1 fruit fly cellular context compared by ENCODE assay signal in the genomic region with DNA sequence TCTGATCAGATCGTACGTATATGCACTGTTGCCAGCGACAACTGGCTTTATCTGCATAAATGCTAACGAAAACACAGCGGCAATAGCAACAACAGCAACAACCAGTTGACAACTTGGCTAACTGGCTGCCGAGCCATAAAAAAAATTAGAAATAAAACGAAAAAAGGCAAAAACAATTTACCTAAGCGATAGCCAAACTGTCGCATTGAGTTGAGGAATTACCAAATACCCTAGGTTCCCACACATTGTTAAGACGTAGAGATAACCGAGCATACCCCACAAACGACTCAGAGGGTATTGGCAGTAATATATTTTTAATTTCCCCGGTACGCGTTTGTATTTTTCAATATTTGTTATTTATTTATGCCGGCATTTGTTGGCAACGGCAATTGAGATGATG.
TF ChIP-seq lines count a peak whose summit lies in the region.

No protein-coding gene starts in this region.

TF ChIP-seq in whole organism, embryonic, 481 proteins besides CTCF, POLR2A, EP300 and RAD21 (continued from another document):
- TF ChIP-seq CG11093 (GFP tag; IDR thresholded peaks at IDR 0.05; lab: Robert Waterston, UW) (no peak), CG7556 (GFP tag; optimal IDR thresholded peaks at IDR 0.05; lab: Kevin White, UChicago) (peak; percentile 21), schlank (tag; optimal IDR thresholded peaks at IDR 0.05; lab: Kevin White, UChicago) (no peak), Fer3 (tag; optimal IDR thresholded peaks at IDR 0.05; lab: Kevin White, UChicago) (peak; percentile 30), CG10979 (tag; optimal IDR thresholded peaks at IDR 0.05; lab: Kevin White, UChicago) (no peak), Adf1 (GFP tag; IDR thresholded peaks at IDR 0.05; lab: Robert Waterston, UW) (peak; percentile 55; the same call in 1 of the 2 replicates), CG10209 (GFP tag; optimal IDR thresholded peaks at IDR 0.05; lab: Kevin White, UChicago) (peak; percentile 8), gfzf (GFP tag; optimal IDR thresholded peaks at IDR 0.05; lab: Kevin White, UChicago) (no peak), mam (GFP tag; optimal IDR thresholded peaks at IDR 0.05; lab: Kevin White, UChicago) (peak; percentile 66), Xbp1 (GFP tag; optimal IDR thresholded peaks at IDR 0.05; lab: Kevin White, UChicago) (peak; percentile 20), sima (GFP tag; optimal IDR thresholded peaks at IDR 0.05; lab: Kevin White, UChicago) (no peak), CG15073 (GFP tag; optimal IDR thresholded peaks at IDR 0.05; lab: Kevin White, UChicago) (no peak), NC2α (GFP tag; optimal IDR thresholded peaks at IDR 0.05; lab: Kevin White, UChicago) (no peak), Bdp1 (GFP tag; optimal IDR thresholded peaks at IDR 0.05; lab: Kevin White, UChicago) (no peak), phol (tag; optimal IDR thresholded peaks at IDR 0.05; lab: Kevin White, UChicago) (no peak), Rx (GFP tag; IDR thresholded peaks at IDR 0.05; lab: Robert Waterston, UW) (no peak), Hand (GFP tag; optimal IDR thresholded peaks at IDR 0.05; lab: Kevin White, UChicago) (peak; percentile 28), CG3065 (GFP tag; optimal IDR thresholded peaks at IDR 0.05; lab: Kevin White, UChicago) (no peak), CG14050 (GFP tag; IDR thresholded peaks at IDR 0.05; lab: Robert Waterston, UW) (no peak), zfh2 (GFP tag; optimal IDR thresholded peaks at IDR 0.05; lab: Kevin White, UChicago) (peak; percentile 41), CG10565 (GFP tag; optimal IDR thresholded peaks at IDR 0.05; lab: Kevin White, UChicago) (no peak), cato (GFP tag; optimal IDR thresholded peaks at IDR 0.05; lab: Kevin White, UChicago; ENCODE audit: borderline replicate concordance) (no peak), ham (GFP tag; IDR thresholded peaks at IDR 0.05; lab: Robert Waterston, UW) (no peak), CG8924 (tag; optimal IDR thresholded peaks at IDR 0.05; lab: Kevin White, UChicago) (peak; percentile 5), grau (tag; optimal IDR thresholded peaks at IDR 0.05; lab: Kevin White, UChicago) (peak; percentile 18), B-H2 (GFP tag; optimal IDR thresholded peaks at IDR 0.05; lab: Kevin White, UChicago) (peak; percentile 40), Gug (GFP tag; IDR thresholded peaks at IDR 0.05; lab: Robert Waterston, UW) (no peak; the same call in 3 of the 4 replicates), CG5245 (GFP tag; optimal IDR thresholded peaks at IDR 0.05; lab: Kevin White, UChicago) (no peak), CG15011 (GFP tag; optimal IDR thresholded peaks at IDR 0.05; lab: Kevin White, UChicago) (no peak), CG6683 (GFP tag; optimal IDR thresholded peaks at IDR 0.05; lab: Kevin White, UChicago) (no peak), ERR (GFP tag; optimal IDR thresholded peaks at IDR 0.05; lab: Kevin White, UChicago) (no peak), CG17361 (GFP tag; IDR thresholded peaks at IDR 0.05; lab: Robert Waterston, UW) (no peak), peb (GFP tag; IDR thresholded peaks at IDR 0.05; lab: Robert Waterston, UW) (no peak), trem (tag; optimal IDR thresholded peaks at IDR 0.05; lab: Kevin White, UChicago) (no peak), CG12659 (GFP tag; optimal IDR thresholded peaks at IDR 0.05; lab: Kevin White, UChicago) (peak; percentile 27), MTF-1 (GFP tag; optimal IDR thresholded peaks at IDR 0.05; lab: Kevin White, UChicago; ENCODE audit: borderline replicate concordance) (no peak), CG30431 (GFP tag; optimal IDR thresholded peaks at IDR 0.05; lab: Kevin White, UChicago) (no peak), Ets97D (GFP tag; optimal IDR thresholded peaks at IDR 0.05; lab: Kevin White, UChicago) (peak; percentile 2), psq (GFP tag; optimal IDR thresholded peaks at IDR 0.05; lab: Kevin White, UChicago) (no peak), crc (GFP tag; optimal IDR thresholded peaks at IDR 0.05; lab: Kevin White, UChicago) (no peak), tgo (GFP tag; IDR thresholded peaks at IDR 0.05; lab: Robert Waterston, UW) (no peak), CG6765 (GFP tag; optimal IDR thresholded peaks at IDR 0.05; lab: Kevin White, UChicago) (no peak), CG9797 (GFP tag; optimal IDR thresholded peaks at IDR 0.05; lab: Kevin White, UChicago) (no peak), Pdp1 (GFP tag; optimal IDR thresholded peaks at IDR 0.05; lab: Kevin White, UChicago) (peak; percentile 5 to 21), Optix (GFP tag; IDR thresholded peaks at IDR 0.05; lab: Robert Waterston, UW) (no peak), CG3281 (GFP tag; optimal IDR thresholded peaks at IDR 0.05; lab: Kevin White, UChicago) (peak; percentile 28), Ravus (GFP tag; IDR thresholded peaks at IDR 0.05; lab: Robert Waterston, UW) (no peak), Hr39 (optimal IDR thresholded peaks at IDR 0.05; lab: Kevin White, UChicago) (no peak), TFAM (GFP tag; optimal IDR thresholded peaks at IDR 0.05; lab: Kevin White, UChicago) (no peak), CG32772 (GFP tag; IDR thresholded peaks at IDR 0.05; lab: Robert Waterston, UW) (peak; percentile 35; the same call in 1 of the 2 replicates), CG4282 (GFP tag; optimal IDR thresholded peaks at IDR 0.05; lab: Kevin White, UChicago) (no peak), sug (tag; optimal IDR thresholded peaks at IDR 0.05; lab: Kevin White, UChicago) (peak; percentile 26)
